Fruit fly (Drosophila melanogaster): ENCODE results near the gene Polr2C.
A peak's percentile ranks its signal among the peaks of the same experiment; 100 is the strongest.

Gene Polr2C

DNA sequence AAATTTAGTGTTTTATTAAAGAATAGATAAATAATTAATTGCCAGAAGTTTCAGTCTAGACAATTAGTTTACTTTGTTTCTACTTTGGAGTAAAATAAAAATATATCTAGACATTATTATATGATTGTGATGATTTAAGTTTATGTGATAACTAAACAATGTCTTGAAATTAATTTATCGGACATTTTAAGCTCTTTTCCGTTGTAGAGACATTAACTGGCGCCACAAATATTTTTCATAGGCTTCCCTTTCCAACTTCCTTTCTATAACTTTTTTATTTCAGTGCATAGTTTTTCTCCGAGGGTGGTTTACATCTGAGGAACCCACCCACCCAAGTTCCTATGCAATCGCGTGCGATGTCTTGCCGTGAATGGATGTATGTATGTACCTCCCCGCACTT, 43.6 kb downstream of the Polr2C start (continued):
- TF ChIP-seq Mes4 (GFP tag; optimal IDR thresholded peaks at IDR 0.05) (no peak), Mad (GFP tag; optimal IDR thresholded peaks at IDR 0.05) (no peak), CG18262 (tag; optimal IDR thresholded peaks at IDR 0.05) (peak; percentile 80), ranshi (GFP tag; IDR thresholded peaks at IDR 0.05) (no peak), CG12299 (tag; optimal IDR thresholded peaks at IDR 0.05) (no peak), CG16779 (GFP tag; IDR thresholded peaks at IDR 0.05) (no peak), Hand (GFP tag; optimal IDR thresholded peaks at IDR 0.05) (no peak), mirr (GFP tag; optimal IDR thresholded peaks at IDR 0.05) (no peak), Oli (tag; optimal IDR thresholded peaks at IDR 0.05) (peak; percentile 60), Myb (GFP tag; optimal IDR thresholded peaks at IDR 0.05) (no peak), CG12659 (GFP tag; optimal IDR thresholded peaks at IDR 0.05) (peak; percentile 16), CG17829 (tag; optimal IDR thresholded peaks at IDR 0.05) (peak; percentile 35), D19B (GFP tag; optimal IDR thresholded peaks at IDR 0.05) (no peak), lola (GFP tag; optimal IDR thresholded peaks at IDR 0.05) (peak in 1 of 3 experiments; percentile 75), fu2 (GFP tag; optimal IDR thresholded peaks at IDR 0.05) (no peak), CG9932 (GFP tag; IDR thresholded peaks at IDR 0.05) (no peak), CG12391 (tag; optimal IDR thresholded peaks at IDR 0.05) (peak; percentile 50), CG12219 (GFP tag; optimal IDR thresholded peaks at IDR 0.05) (peak; percentile 11), pum (GFP tag; optimal IDR thresholded peaks at IDR 0.05) (no peak), az2 (GFP tag; optimal IDR thresholded peaks at IDR 0.05) (peak; percentile 48), H15 (GFP tag; IDR thresholded peaks at IDR 0.05) (no peak), CG2199 (GFP tag; IDR thresholded peaks at IDR 0.05) (no peak), twi (tag; optimal IDR thresholded peaks at IDR 0.05) (peak; percentile 18), Adf1 (GFP tag; IDR thresholded peaks at IDR 0.05) (no peak), CG9727 (GFP tag; optimal IDR thresholded peaks at IDR 0.05) (peak; percentile 30), CG11696 (GFP tag; IDR thresholded peaks at IDR 0.05) (no peak), pzg (GFP tag; optimal IDR thresholded peaks at IDR 0.05) (no peak), CoRest (tag; optimal IDR thresholded peaks at IDR 0.05) (peak; percentile 54), CG12104 (GFP tag; optimal IDR thresholded peaks at IDR 0.05) (no peak), jigr1 (GFP tag; IDR thresholded peaks at IDR 0.05) (no peak), ems (GFP tag; optimal IDR thresholded peaks at IDR 0.05) (no peak), CG15011 (GFP tag; optimal IDR thresholded peaks at IDR 0.05) (no peak), CG10147 (GFP tag; optimal IDR thresholded peaks at IDR 0.05) (no peak), CG34422 (GFP tag; IDR thresholded peaks at IDR 0.05) (no peak), inv (GFP tag; IDR thresholded peaks at IDR 0.05; ENCODE audit: partially characterized antibody) (no peak), CG1647 (GFP tag; optimal IDR thresholded peaks at IDR 0.05) (no peak), CG8290 (GFP tag; optimal IDR thresholded peaks at IDR 0.05) (no peak), CG8290 (tag; optimal IDR thresholded peaks at IDR 0.05) (no peak), dmrt99B (tag; optimal IDR thresholded peaks at IDR 0.05) (peak; percentile 63), CG9609 (GFP tag; optimal IDR thresholded peaks at IDR 0.05) (no peak), sug (tag; optimal IDR thresholded peaks at IDR 0.05) (no peak), pros (GFP tag; optimal IDR thresholded peaks at IDR 0.05) (peak; percentile 70), Med (GFP tag) (peak; percentile 51), kni (GFP tag; optimal IDR thresholded peaks at IDR 0.05) (no peak), chif (GFP tag; optimal IDR thresholded peaks at IDR 0.05) (peak in 1 of 2 experiments; percentile 3), nerfin-1 (tag; optimal IDR thresholded peaks at IDR 0.05) (peak; percentile 29), esg (GFP tag; conservative IDR thresholded peaks at IDR 0.05) (no peak), Poxn (GFP tag; IDR thresholded peaks at IDR 0.05) (no peak), CrebB (tag; optimal IDR thresholded peaks at IDR 0.05) (no peak), CG12744 (GFP tag; optimal IDR thresholded peaks at IDR 0.05) (no peak), onecut (GFP tag; IDR thresholded peaks at IDR 0.05) (no peak), BtbVII (GFP tag; optimal IDR thresholded peaks at IDR 0.05) (no peak)

All from whole organism, embryonic.